Worm (Caenorhabditis elegans) whole organism, L4 larva: ENCODE measurements around the gene cnp-3.

Experiments used
- F44E2.7 ChIP-seq: fragments of 200-800 bp; sonication (Bioruptor generic); IDR thresholded peaks from 2 replicates; pipeline ENCODE4 v2.1.2; 2022; ENCODE audit warnings: missing genetic modification characterization, missing compliant biosample characterization
- aly-2 ChIP-seq: sonication (generic microtip); optimal IDR thresholded peaks from 2 replicates; lab custom pipeline; 2018; ENCODE audit warnings: missing biosample characterization, missing genetic modification characterization
- arid-1 ChIP-seq: fragments of 200-800 bp; sonication (Bioruptor generic); conservative IDR thresholded peaks from 2 replicates; pipeline ENCODE4 v1.3.6; 2022; ENCODE audit warnings: missing genetic modification reagents, missing genetic modification characterization, missing compliant biosample characterization
- ceh-32 ChIP-seq: sonication (generic microtip); optimal IDR thresholded peaks from 2 replicates; lab custom pipeline; 2016; ENCODE audit warnings: mild to moderate bottlenecking, missing genetic modification characterization, missing compliant biosample characterization; ENCODE audit not compliant: poor library complexity
- ceh-82 ChIP-seq: sonication (generic microtip); optimal IDR thresholded peaks from 2 replicates; lab custom pipeline; 2017; ENCODE audit warnings: missing biosample characterization, missing genetic modification characterization
- fos-1 ChIP-seq: fragments of 150-350 bp; optimal IDR thresholded peaks from 2 replicates; lab custom pipeline; 2014; ENCODE audit warnings: missing biosample characterization, missing genetic modification characterization
- mdl-1 ChIP-seq, 2 experiments: fragments of 150-350 bp in 1 of 2; sonication (generic microtip) in 1 of 2; optimal IDR thresholded peaks; 2 replicates each; lab custom pipeline; 2014 to 2017; ENCODE audit warnings: missing biosample characterization in 2 of 2, missing genetic modification characterization in 2 of 2
- nhr-10 ChIP-seq: fragments of 150-350 bp; optimal IDR thresholded peaks from 2 replicates; lab custom pipeline; 2014; ENCODE audit warnings: missing biosample characterization, missing genetic modification characterization
- unc-39 ChIP-seq: sonication (generic microtip); optimal IDR thresholded peaks from 2 replicates; lab custom pipeline; 2017; ENCODE audit warnings: missing biosample characterization, missing genetic modification characterization

ce11 chrX:17139204-17139780 lies 1.4 kb upstream of the cnp-3 start:
- TF ChIP-seq aly-2 (tag; lab: Kevin White, UChicago) (no peak), fos-1 (tag; lab: Kevin White, UChicago) (no peak), ceh-82 (tag; lab: Kevin White, UChicago) (no peak), F44E2.7 (GFP tag; lab: Robert Waterston, UW) (no peak), mdl-1 (tag; optimal IDR thresholded peaks at IDR 0.05; lab: Kevin White, UChicago) (no peak), ceh-32 (no peak), nhr-10 (no peak), arid-1 (GFP tag; lab: Robert Waterston, UW) (no peak), unc-39 (tag; lab: Kevin White, UChicago) (no peak)
